Worm (Caenorhabditis elegans) whole organism, mixed stage, embryonic: ENCODE results near the gene C12D8.21.

Experiments used
- drap-1 ChIP-seq: fragments of 200-800 bp; sonication (Bioruptor generic); optimal IDR thresholded peaks from 3 replicates; lab custom pipeline; 2018; ENCODE audit warnings: mild to moderate bottlenecking, missing genetic modification characterization, missing compliant biosample characterization
- snpc-4 ChIP-seq: fragments of 150-350 bp; optimal IDR thresholded peaks from 2 replicates; lab custom pipeline; 2014; ENCODE audit warnings: missing biosample characterization, missing genetic modification characterization
- zip-8 ChIP-seq: fragments of 150-350 bp; optimal IDR thresholded peaks from 2 replicates; lab custom pipeline; 2014; ENCODE audit warnings: missing biosample characterization, missing genetic modification characterization

DNA sequence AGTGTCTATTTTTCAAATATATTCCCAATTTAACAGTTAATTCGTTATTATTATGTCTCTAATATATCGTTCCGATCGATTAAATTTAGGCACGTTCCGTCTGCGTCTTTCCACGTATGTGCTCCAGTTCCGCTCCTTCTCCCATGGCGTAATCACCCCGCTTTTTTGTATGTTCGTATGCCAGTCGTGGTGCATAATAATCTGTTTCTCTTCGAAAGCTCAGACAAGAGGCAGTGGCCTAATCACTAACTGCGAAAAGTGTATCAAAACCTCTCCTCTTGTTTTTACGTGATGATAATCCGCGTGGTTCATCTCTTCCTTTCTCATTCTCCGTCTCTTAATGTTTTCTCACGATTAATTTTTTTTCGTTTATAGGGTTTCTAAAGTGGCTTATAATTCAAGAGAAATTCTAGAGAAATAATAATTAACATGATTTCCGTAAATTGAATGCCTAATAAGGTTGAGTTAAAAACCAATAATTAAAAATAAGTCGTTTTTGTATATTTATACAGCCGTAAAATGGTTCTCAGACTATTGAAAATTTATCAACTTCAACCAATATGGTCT lies 6.8 kb upstream of the C12D8.21 start:
- TF ChIP-seq zip-8 (tag; lab: Kevin White, UChicago) (no peak), snpc-4 (no peak), drap-1 (GFP tag; lab: Kevin White, UChicago) (no peak)
